Worm (Caenorhabditis elegans): ENCODE results near the gene ZK632.9.

ce11 chrIII:9846093-9846492 is 20.9 kb upstream of the ZK632.9 start, which contains the start of gene K11H3.2:
- no peak for TF ChIP-seq skn-1 (tag; optimal IDR thresholded peaks at IDR 0.05)
- TF ChIP-seq blmp-1 (tag; optimal IDR thresholded peaks at IDR 0.05; ENCODE audit: insufficient read depth) = no peak
- no peak for TF ChIP-seq nhr-237 (tag; optimal IDR thresholded peaks at IDR 0.05)
- no peak for TF ChIP-seq nhr-77 (tag; optimal IDR thresholded peaks at IDR 0.05)
- TF ChIP-seq snpc-4 (tag; optimal IDR thresholded peaks at IDR 0.05) = no peak
- no peak for TF ChIP-seq egl-27 (tag; optimal IDR thresholded peaks at IDR 0.05)
- TF ChIP-seq unc-55 (GFP tag; optimal IDR thresholded peaks at IDR 0.05) = no peak
- no peak for TF ChIP-seq fos-1 (tag; optimal IDR thresholded peaks at IDR 0.05)
- TF ChIP-seq nhr-23 (tag; optimal IDR thresholded peaks at IDR 0.05) = no peak

All from whole organism, L2 larva.